Fruit fly (Drosophila melanogaster) S2 (cell line): Measurements from ENCODE around the gene MFS9.

ENCODE experiments used
- CG8478 ChIP-seq: fragments of >200 bp; optimal IDR thresholded peaks from 2 replicates; lab custom pipeline; 2018
- CTCF ChIP-seq, 2 experiments: fragments of >200 bp; optimal IDR thresholded peaks; 2 replicates each; lab custom pipeline; 2018

- TF ChIP-seq CTCF (optimal IDR thresholded peaks at IDR 0.05; lab: Kevin White, UChicago): no peak
- no peak for TF ChIP-seq CG8478 (lab: Kevin White, UChicago)
Measured at dm6 chr3R:20545678-20546077, 33.4 kb upstream of the MFS9 start.
